Fruit fly (Drosophila melanogaster) whole organism, embryonic: ENCODE measurements around the gene CG11307.

ENCODE experiments used
- B-H2 ChIP-seq: fragments of 200-800 bp; sonication (Bioruptor generic); optimal IDR thresholded peaks from 2 replicates; lab custom pipeline; 2018; ENCODE audit warnings: missing biosample characterization, mild to moderate bottlenecking, missing genetic modification characterization
- BEAF-32 ChIP-seq: fragments of 200-800 bp; sonication (Bioruptor generic); optimal IDR thresholded peaks from 3 replicates; lab custom pipeline; 2017; ENCODE audit warnings: missing biosample characterization, missing genetic modification characterization, mild to moderate bottlenecking, moderate library complexity, missing genetic modification reagents
- Bteb2 ChIP-seq: fragments of 200-800 bp; sonication (Bioruptor generic); optimal IDR thresholded peaks from 2 replicates; lab custom pipeline; 2016; ENCODE audit warnings: missing biosample characterization, missing genetic modification characterization
- C15 ChIP-seq: fragments of 200-800 bp; sonication (Bioruptor generic); IDR thresholded peaks from 3 replicates; pipeline ENCODE4 v1.3.6; 2022; ENCODE audit warnings: missing biosample characterization, missing genetic modification characterization
- CG10959 ChIP-seq: fragments of 200-800 bp; sonication (Bioruptor generic); IDR thresholded peaks from 2 replicates; pipeline ENCODE4 v1.3.6; 2022; ENCODE audit warnings: missing biosample characterization, missing genetic modification characterization
- CG11085 ChIP-seq: fragments of 200-800 bp; sonication (Bioruptor generic); IDR thresholded peaks from 2 replicates; pipeline ENCODE4 v1.3.6; 2022; ENCODE audit warnings: missing biosample characterization, missing genetic modification characterization
- CG11456 ChIP-seq: fragments of 200-800 bp; sonication (Bioruptor generic); IDR thresholded peaks from 3 replicates; pipeline ENCODE4 v1.3.6; 2022; ENCODE audit warnings: missing biosample characterization, missing genetic modification characterization
- CG13287 ChIP-seq: fragments of 200-800 bp; sonication (Bioruptor generic); IDR thresholded peaks from 2 replicates; pipeline ENCODE4 v1.3.6; 2022; ENCODE audit warnings: missing biosample characterization, missing genetic modification characterization; ENCODE audit not compliant: partially characterized antibody
- CG15696 ChIP-seq: fragments of 200-800 bp; sonication (Bioruptor generic); optimal IDR thresholded peaks from 2 replicates; lab custom pipeline; 2019; ENCODE audit warnings: missing biosample characterization, mild to moderate bottlenecking, missing genetic modification characterization, moderate library complexity
- CG17802 ChIP-seq: fragments of 200-800 bp; sonication (Bioruptor generic); optimal IDR thresholded peaks from 2 replicates; lab custom pipeline; 2018; ENCODE audit warnings: missing biosample characterization, mild to moderate bottlenecking, missing genetic modification characterization, moderate library complexity
- CG18599 ChIP-seq: fragments of 200-800 bp; sonication (Bioruptor generic); optimal IDR thresholded peaks from 3 replicates; lab custom pipeline; 2017; ENCODE audit warnings: missing biosample characterization, missing genetic modification characterization, mild to moderate bottlenecking, moderate library complexity, missing genetic modification reagents
- CG2199 ChIP-seq: fragments of 200-800 bp; sonication (Bioruptor generic); IDR thresholded peaks from 3 replicates; pipeline ENCODE4 v1.3.6; 2022; ENCODE audit warnings: missing biosample characterization, missing genetic modification characterization
- CG34224 ChIP-seq: fragments of 200-800 bp; sonication (Bioruptor generic); IDR thresholded peaks from 3 replicates; pipeline ENCODE4 v1.3.6; 2022; ENCODE audit warnings: missing biosample characterization, missing genetic modification characterization; ENCODE audit not compliant: partially characterized antibody
- CG34422 ChIP-seq: fragments of 200-800 bp; sonication (Bioruptor generic); IDR thresholded peaks from 3 replicates; pipeline ENCODE4 v1.3.6; 2022; ENCODE audit warnings: missing biosample characterization, missing genetic modification characterization
- CG5953 ChIP-seq: fragments of 200-800 bp; sonication (Bioruptor generic); IDR thresholded peaks from 2 replicates; pipeline ENCODE4 v1.3.6; 2022; ENCODE audit warnings: missing biosample characterization, missing genetic modification characterization
- CG6272 ChIP-seq: fragments of 200-800 bp; sonication (Bioruptor generic); IDR thresholded peaks from 2 replicates; pipeline ENCODE4 v1.3.6; 2022; ENCODE audit warnings: missing biosample characterization, missing genetic modification characterization
- CG7987 ChIP-seq: fragments of 200-800 bp; sonication (Bioruptor generic); optimal IDR thresholded peaks from 2 replicates; lab custom pipeline; 2018; ENCODE audit warnings: missing biosample characterization, mild to moderate bottlenecking, missing genetic modification characterization, moderate library complexity
- CG9215 ChIP-seq: fragments of 200-800 bp; sonication (Bioruptor generic); IDR thresholded peaks from 2 replicates; pipeline ENCODE4 v1.3.6; 2022; ENCODE audit warnings: missing biosample characterization, missing genetic modification characterization
- Deaf1 ChIP-seq: fragments of 200-800 bp; optimal IDR thresholded peaks from 3 replicates; lab custom pipeline; 2019; ENCODE audit warnings: missing biosample characterization, mild to moderate bottlenecking, missing genetic modification characterization, moderate library complexity
- Dp ChIP-seq: fragments of 200-800 bp; sonication (Bioruptor generic); optimal IDR thresholded peaks from 2 replicates; lab custom pipeline; 2018; ENCODE audit warnings: missing biosample characterization, mild to moderate bottlenecking, missing genetic modification characterization, moderate library complexity
- Elba2 ChIP-seq: fragments of 200-800 bp; sonication (Bioruptor generic); optimal IDR thresholded peaks from 3 replicates; lab custom pipeline; 2016; ENCODE audit warnings: missing biosample characterization, missing genetic modification characterization
- Jarid2 ChIP-seq: fragments of 200-800 bp; sonication (Bioruptor generic); optimal IDR thresholded peaks from 3 replicates; lab custom pipeline; 2017; ENCODE audit warnings: mild to moderate bottlenecking, missing biosample characterization, missing genetic modification reagents, missing genetic modification characterization
- MBD-R2 ChIP-seq: fragments of 200-800 bp; sonication (Bioruptor generic); IDR thresholded peaks from 2 replicates; pipeline ENCODE4 v1.3.6; 2022; ENCODE audit warnings: missing biosample characterization, missing genetic modification characterization
- MESR4 ChIP-seq: fragments of 200-800 bp; sonication (Bioruptor generic); optimal IDR thresholded peaks from 2 replicates; lab custom pipeline; 2018; ENCODE audit warnings: missing biosample characterization, mild to moderate bottlenecking, missing genetic modification characterization, moderate library complexity
- NC2α ChIP-seq: fragments of 200-800 bp; sonication (Bioruptor generic); optimal IDR thresholded peaks from 2 replicates; lab custom pipeline; 2016; ENCODE audit warnings: missing biosample characterization, missing genetic modification characterization
- NK7.1 ChIP-seq: fragments of 200-800 bp; sonication (Bioruptor generic); optimal IDR thresholded peaks from 3 replicates; lab custom pipeline; 2016; ENCODE audit warnings: missing biosample characterization, missing genetic modification characterization
- Sin3A ChIP-seq: fragments of >200 bp; optimal IDR thresholded peaks from 2 replicates; lab custom pipeline; 2018
- TFAM ChIP-seq: fragments of 200-800 bp; sonication (Bioruptor generic); optimal IDR thresholded peaks from 2 replicates; lab custom pipeline; 2017; ENCODE audit warnings: missing biosample characterization, missing genetic modification characterization, inconsistent platforms
- Taf1 ChIP-seq: fragments of 200-800 bp; sonication (Bioruptor generic); IDR thresholded peaks from 2 replicates; pipeline ENCODE4 v1.3.6; 2022; ENCODE audit warnings: missing biosample characterization, missing genetic modification characterization
- amos ChIP-seq: fragments of 200-800 bp; sonication (Bioruptor generic); IDR thresholded peaks from 2 replicates; pipeline ENCODE4 v1.3.6; 2022; ENCODE audit warnings: missing biosample characterization, missing genetic modification characterization; ENCODE audit not compliant: partially characterized antibody
- chm ChIP-seq: fragments of 200-800 bp; sonication (Bioruptor generic); IDR thresholded peaks from 2 replicates; pipeline ENCODE4 v1.3.6; 2022; ENCODE audit warnings: missing biosample characterization, missing genetic modification characterization
- corto ChIP-seq: fragments of 200-800 bp; sonication (Bioruptor generic); optimal IDR thresholded peaks from 2 replicates; lab custom pipeline; 2016; ENCODE audit warnings: missing biosample characterization, mild to moderate bottlenecking, missing genetic modification characterization, moderate library complexity
- crp ChIP-seq, 2 experiments: fragments of 200-800 bp; sonication (Bioruptor generic); optimal IDR thresholded peaks; 2 replicates in 1 of 2; 3 replicates in 1 of 2; lab custom pipeline; 2017; ENCODE audit warnings: missing biosample characterization in 2 of 2, missing genetic modification characterization in 2 of 2, mild to moderate bottlenecking in 1 of 2, moderate library complexity in 1 of 2
- gcm ChIP-seq: fragments of 200-800 bp; sonication (Bioruptor generic); optimal IDR thresholded peaks from 2 replicates; lab custom pipeline; 2019; ENCODE audit warnings: missing biosample characterization, mild to moderate bottlenecking, missing genetic modification characterization, moderate library complexity
- grau ChIP-seq: fragments of 200-800 bp; optimal IDR thresholded peaks from 3 replicates; lab custom pipeline; 2019; ENCODE audit warnings: missing biosample characterization, mild to moderate bottlenecking, missing genetic modification characterization, moderate library complexity
- jigr1 ChIP-seq: fragments of 200-800 bp; sonication (Bioruptor generic); IDR thresholded peaks from 3 replicates; pipeline ENCODE4 v1.3.6; 2022; ENCODE audit warnings: missing biosample characterization, missing genetic modification characterization
- mirr ChIP-seq: fragments of 200-800 bp; sonication (Bioruptor generic); optimal IDR thresholded peaks from 3 replicates; lab custom pipeline; 2018; ENCODE audit warnings: missing biosample characterization, mild to moderate bottlenecking, missing genetic modification characterization
- nmo ChIP-seq: fragments of 200-800 bp; sonication (Bioruptor generic); optimal IDR thresholded peaks from 2 replicates; lab custom pipeline; 2018; ENCODE audit warnings: missing biosample characterization, mild to moderate bottlenecking, missing genetic modification characterization, moderate library complexity
- pfk ChIP-seq: fragments of 200-800 bp; sonication (Bioruptor generic); optimal IDR thresholded peaks from 2 replicates; lab custom pipeline; 2018; ENCODE audit warnings: missing biosample characterization, mild to moderate bottlenecking, missing genetic modification characterization, moderate library complexity
- phol ChIP-seq: fragments of 200-800 bp; sonication (Bioruptor generic); optimal IDR thresholded peaks from 3 replicates; lab custom pipeline; 2018; ENCODE audit warnings: missing biosample characterization, mild to moderate bottlenecking, missing genetic modification characterization, moderate library complexity
- pnt ChIP-seq: fragments of 200-800 bp; sonication (Bioruptor generic); optimal IDR thresholded peaks from 3 replicates; lab custom pipeline; 2016; ENCODE audit warnings: missing biosample characterization, missing genetic modification characterization
- prd ChIP-seq, 3 experiments: fragments of >200 bp in 2 of 3; fragments of 200-800 bp in 1 of 3; sonication (Bioruptor generic) in 1 of 3; optimal IDR thresholded peaks in 2 of 3; IDR thresholded peaks in 1 of 3; 2 replicates in 2 of 3; 3 replicates in 1 of 3; pipeline versions ENCODE4 v1.3.6 to Lab custom; 2017 to 2022; ENCODE audit warnings: missing biosample characterization in 1 of 3, missing genetic modification characterization in 1 of 3
- pzg ChIP-seq: fragments of 200-800 bp; sonication (Bioruptor generic); optimal IDR thresholded peaks from 3 replicates; lab custom pipeline; 2018; ENCODE audit warnings: missing biosample characterization, mild to moderate bottlenecking, missing genetic modification characterization, moderate library complexity
- scrt ChIP-seq: fragments of 200-800 bp; sonication (Bioruptor generic); optimal IDR thresholded peaks from 2 replicates; lab custom pipeline; 2018; ENCODE audit warnings: missing biosample characterization, mild to moderate bottlenecking, missing genetic modification characterization, moderate library complexity
- sd ChIP-seq: fragments of 200-800 bp; sonication (Bioruptor generic); optimal IDR thresholded peaks from 3 replicates; lab custom pipeline; 2018; ENCODE audit warnings: missing biosample characterization, mild to moderate bottlenecking, missing genetic modification characterization, moderate library complexity
- sim ChIP-seq: fragments of 200-800 bp; sonication (Bioruptor generic); IDR thresholded peaks from 2 replicates; pipeline ENCODE4 v1.3.6; 2022; ENCODE audit warnings: missing biosample characterization, missing genetic modification characterization
- stwl ChIP-seq: fragments of 200-800 bp; sonication (Bioruptor generic); optimal IDR thresholded peaks from 3 replicates; lab custom pipeline; 2018; ENCODE audit warnings: missing biosample characterization, mild to moderate bottlenecking, missing genetic modification characterization, moderate library complexity
- twi ChIP-seq: fragments of 200-800 bp; optimal IDR thresholded peaks from 2 replicates; lab custom pipeline; 2019; ENCODE audit warnings: missing biosample characterization, mild to moderate bottlenecking, missing genetic modification characterization, moderate library complexity
- zen ChIP-seq: fragments of 200-800 bp; sonication (Bioruptor generic); optimal IDR thresholded peaks from 3 replicates; lab custom pipeline; 2018; ENCODE audit warnings: missing biosample characterization, mild to moderate bottlenecking, missing genetic modification characterization, moderate library complexity
- zfh1 ChIP-seq: fragments of 200-800 bp; sonication (Bioruptor generic); IDR thresholded peaks from 3 replicates; pipeline ENCODE4 v1.3.6; 2022; ENCODE audit warnings: missing biosample characterization, missing genetic modification characterization

CG11307 gene

dm6 chr3L:21635208-21635607, 17.8 kb downstream of the CG11307 start, which contains the start of gene ORMDL (continued):
- no peak for TF ChIP-seq CG15696
- TF ChIP-seq MESR4 (GFP tag; lab: Kevin White, UChicago): peak; percentile 70
- TF ChIP-seq scrt (GFP tag; lab: Kevin White, UChicago): no peak
- peak; percentile 32 for TF ChIP-seq stwl (tag; lab: Kevin White, UChicago)
- no peak for TF ChIP-seq Bteb2 (GFP tag; lab: Kevin White, UChicago)
- TF ChIP-seq twi (tag; lab: Kevin White, UChicago): no peak
- no peak for TF ChIP-seq crp (GFP tag; optimal IDR thresholded peaks at IDR 0.05; lab: Kevin White, UChicago)
- TF ChIP-seq zfh1 (GFP tag; lab: Robert Waterston, UW): no peak
- TF ChIP-seq CG13287 (GFP tag; lab: Robert Waterston, UW): peak; percentile 30; the same call in 1 of the 2 replicates
- TF ChIP-seq CG6272 (GFP tag; lab: Robert Waterston, UW): no peak
- TF ChIP-seq sd: peak; percentile 70
- peak; percentile 28 for TF ChIP-seq zen (tag; lab: Kevin White, UChicago)
- no peak for TF ChIP-seq Taf1
- TF ChIP-seq CG9215: no peak
- TF ChIP-seq corto: no peak
- no peak for TF ChIP-seq chm (GFP tag; lab: Robert Waterston, UW)
- no peak for TF ChIP-seq jigr1 (GFP tag; lab: Robert Waterston, UW)
- TF ChIP-seq NC2α (GFP tag; lab: Kevin White, UChicago): no peak
- no peak for TF ChIP-seq mirr (GFP tag; lab: Kevin White, UChicago)
- TF ChIP-seq CG10959: no peak
- no peak for TF ChIP-seq sim (GFP tag; lab: Robert Waterston, UW)
- TF ChIP-seq NK7.1 (GFP tag; lab: Kevin White, UChicago): no peak
- no peak for TF ChIP-seq prd (optimal IDR thresholded peaks at IDR 0.05; lab: Kevin White, UChicago)
- 0 out of 3 replicates have a peak, but pooled peaks have one; percentile 35 for TF ChIP-seq prd (GFP tag; IDR thresholded peaks at IDR 0.05; lab: Robert Waterston, UW)
- TF ChIP-seq C15 (GFP tag; lab: Robert Waterston, UW): no peak
- TF ChIP-seq Jarid2 (GFP tag; lab: Kevin White, UChicago): no peak
- TF ChIP-seq Sin3A: peak; percentile 4
- peak; percentile 38 for TF ChIP-seq BEAF-32 (GFP tag; lab: Kevin White, UChicago)
- no peak for TF ChIP-seq gcm
- no peak for TF ChIP-seq CG11456
- no peak for TF ChIP-seq CG18599 (GFP tag; lab: Kevin White, UChicago)
- TF ChIP-seq Elba2 (GFP tag; lab: Kevin White, UChicago): no peak
- no peak for TF ChIP-seq TFAM (GFP tag; lab: Kevin White, UChicago)
- peak; percentile 28 for TF ChIP-seq pzg
- TF ChIP-seq CG34224: peak; percentile 11; the same call in 1 of the 3 replicates
- TF ChIP-seq CG2199: 0 out of 3 replicates have a peak, but pooled peaks have one; percentile 24
- TF ChIP-seq nmo (GFP tag; lab: Kevin White, UChicago): peak; percentile 1
- peak; percentile 18 for TF ChIP-seq phol
- no peak for TF ChIP-seq Dp
- TF ChIP-seq B-H2 (GFP tag; lab: Kevin White, UChicago): no peak
- TF ChIP-seq CG5953 (GFP tag; lab: Robert Waterston, UW): 0 out of 2 replicates have a peak, but pooled peaks have one; percentile 5
- no peak for TF ChIP-seq CG7987
- peak; percentile 45; the same call in 1 of the 3 replicates for TF ChIP-seq CG34422 (GFP tag; lab: Robert Waterston, UW)
- TF ChIP-seq grau (tag; lab: Kevin White, UChicago): no peak
- TF ChIP-seq CG11085: no peak
- no peak for TF ChIP-seq pfk (GFP tag; lab: Kevin White, UChicago)
- TF ChIP-seq Deaf1: no peak
- no peak for TF ChIP-seq amos (GFP tag; lab: Robert Waterston, UW)
- peak; percentile 78 for TF ChIP-seq MBD-R2 (GFP tag; lab: Robert Waterston, UW)
- no peak for TF ChIP-seq pnt (GFP tag; lab: Kevin White, UChicago)
- no peak for TF ChIP-seq CG17802 (tag; lab: Kevin White, UChicago)
